Worm (Caenorhabditis elegans): ENCODE data around the gene F59E12.9.

- no peak for TF ChIP-seq flt-1 (GFP tag; IDR thresholded peaks at IDR 0.05)
- no peak for TF ChIP-seq sea-1 (GFP tag; conservative IDR thresholded peaks at IDR 0.05)
- TF ChIP-seq aly-1 (tag; optimal IDR thresholded peaks at IDR 0.05), result no peak
- no peak for TF ChIP-seq tbx-11 (GFP tag; IDR thresholded peaks at IDR 0.05)
- no peak for TF ChIP-seq hnd-1 (tag; optimal IDR thresholded peaks at IDR 0.05)
- TF ChIP-seq ceh-13 (GFP tag; optimal IDR thresholded peaks at IDR 0.05), result no peak
These were observed 18.5 kb downstream of the F59E12.9 start, which contains the start of gene F59E12.15 for ce11 chrII:5628326-5628818.

Measured in whole organism, early embryonic.